Worm (Caenorhabditis elegans) whole organism, L4 larva: ENCODE results near the gene mog-5.
A peak's percentile ranks its signal among the peaks of the same experiment; 100 is the strongest.

Experiments
- Y5F2A.4 ChIP-seq: fragments of 200-800 bp; sonication (Bioruptor generic); optimal IDR thresholded peaks from 2 replicates; lab custom pipeline; 2018; ENCODE audit warnings: mild to moderate bottlenecking, missing genetic modification characterization, missing compliant biosample characterization
- aha-1 ChIP-seq: fragments of 150-350 bp; peaks from one replicate; lab custom pipeline; 2014; ENCODE audit warnings: missing biosample characterization, missing genetic modification characterization
- daf-12 ChIP-seq: fragments of 150-350 bp; optimal IDR thresholded peaks from 2 replicates; lab custom pipeline; 2014; ENCODE audit warnings: missing biosample characterization, missing genetic modification reagents, missing genetic modification characterization
- dpl-1 ChIP-seq: fragments of 150-350 bp; optimal IDR thresholded peaks from 2 replicates; lab custom pipeline; 2014; ENCODE audit warnings: missing biosample characterization, missing genetic modification reagents, missing genetic modification characterization
- madf-5 ChIP-seq, 2 experiments: fragments of 200-800 bp; sonication (Bioruptor generic); IDR thresholded peaks; 2 replicates each; pipeline ENCODE4 v1.3.6; 2022; ENCODE audit warnings: missing compliant biosample characterization in 2 of 2, missing genetic modification characterization in 2 of 2
- mdl-1 ChIP-seq, 2 experiments: fragments of 150-350 bp in 1 of 2; sonication (generic microtip) in 1 of 2; optimal IDR thresholded peaks; 2 replicates each; lab custom pipeline; 2014 to 2017; ENCODE audit warnings: missing biosample characterization in 2 of 2, missing genetic modification characterization in 2 of 2
- mep-1 ChIP-seq: fragments of 150-350 bp; sonication (generic microtip); optimal IDR thresholded peaks from 3 replicates; lab custom pipeline; 2014; ENCODE audit warnings: missing biosample characterization, missing genetic modification characterization
- nhr-237 ChIP-seq: sonication (generic microtip); optimal IDR thresholded peaks from 2 replicates; lab custom pipeline; 2017; ENCODE audit warnings: missing biosample characterization, missing genetic modification characterization
- nhr-28 ChIP-seq: fragments of 150-350 bp; optimal IDR thresholded peaks from 2 replicates; lab custom pipeline; 2014; ENCODE audit warnings: missing biosample characterization, missing genetic modification characterization
- nhr-48 ChIP-seq: sonication (generic microtip); optimal IDR thresholded peaks from 2 replicates; lab custom pipeline; 2016; ENCODE audit warnings: mild to moderate bottlenecking, missing genetic modification characterization, missing compliant biosample characterization
- sdz-12 ChIP-seq: fragments of 200-800 bp; sonication (Bioruptor generic); optimal IDR thresholded peaks from 2 replicates; lab custom pipeline; 2018; ENCODE audit warnings: mild to moderate bottlenecking, missing genetic modification characterization, missing compliant biosample characterization
- tra-1 ChIP-seq: fragments of 200-800 bp; sonication (Bioruptor generic); IDR thresholded peaks from 2 replicates; pipeline ENCODE4 v1.3.6; 2022; ENCODE audit warnings: missing genetic modification reagents, missing genetic modification characterization, missing compliant biosample characterization
- unc-62 ChIP-seq, 3 experiments: fragments of 150-350 bp in 1 of 3; sonication (generic microtip); optimal IDR thresholded peaks in 2 of 3; peaks in 1 of 3; 1 replicate in 1 of 3; 2 replicates in 2 of 3; lab custom pipeline; 2014 to 2017; ENCODE audit warnings: missing biosample characterization in 3 of 3, missing genetic modification characterization in 3 of 3, missing genetic modification reagents in 3 of 3, missing genotype in 1 of 3

mog-5 gene

DNA sequence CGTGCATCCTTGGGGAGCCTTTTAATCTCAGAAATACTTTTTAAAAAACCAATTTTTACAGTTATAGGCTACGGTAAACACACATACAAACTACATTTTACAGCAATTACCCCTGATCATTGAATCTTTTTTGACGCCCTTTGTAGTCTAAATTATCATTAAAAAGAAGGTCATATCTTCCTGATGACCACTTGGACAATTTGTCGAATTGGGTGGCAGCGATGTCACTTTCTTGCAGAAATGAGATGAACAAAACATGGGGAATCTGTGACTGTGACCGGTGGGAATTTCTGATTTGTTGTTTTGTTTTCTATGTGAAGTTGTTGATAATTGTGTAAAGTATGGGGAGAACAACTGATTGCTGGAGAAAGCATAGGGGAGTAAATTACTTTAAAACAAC lies 50.3 kb downstream of the mog-5 start:
- TF ChIP-seq unc-62 (GFP tag; optimal IDR thresholded peaks at IDR 0.05 in 1 of 2; lab: Kevin White, UChicago): peak in 1 of 2 experiments; percentile 82
- no peak for TF ChIP-seq unc-62 (tag; optimal IDR thresholded peaks at IDR 0.05; lab: Kevin White, UChicago)
- peak; percentile 79 for TF ChIP-seq nhr-28 (tag; lab: Kevin White, UChicago)
- TF ChIP-seq sdz-12: no peak
- TF ChIP-seq, all 104 proteins: peak for 2

DNA sequence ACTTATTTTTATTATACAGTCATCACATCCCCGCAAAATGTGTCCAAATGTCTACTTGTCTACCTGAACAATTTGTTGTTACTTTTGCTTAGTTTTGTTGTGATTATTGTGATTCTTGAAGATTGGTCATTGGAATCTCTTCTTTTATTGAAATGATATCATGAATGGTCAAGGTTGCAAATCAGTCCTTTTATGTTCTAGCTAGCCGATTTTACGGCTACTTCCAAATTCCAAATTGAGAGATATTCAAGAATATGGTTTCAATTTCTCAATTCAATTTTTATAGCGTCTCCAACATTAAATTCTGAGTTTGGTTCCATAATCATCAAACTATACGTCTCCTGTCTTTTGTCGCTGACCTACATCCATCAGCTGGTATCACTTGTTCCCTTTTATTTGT lies 51.9 kb downstream of the mog-5 start:
- TF ChIP-seq madf-5 (GFP tag; IDR thresholded peaks at IDR 0.05; lab: Robert Waterston, UW) (no peak), Y5F2A.4 (GFP tag; lab: Kevin White, UChicago) (no peak), nhr-237 (tag; lab: Kevin White, UChicago) (no peak), daf-12 (no peak), mep-1 (tag; lab: Kevin White, UChicago) (no peak), dpl-1 (GFP tag; lab: Kevin White, UChicago) (no peak), tra-1 (GFP tag; lab: Robert Waterston, UW) (no peak), aha-1 (tag; lab: Kevin White, UChicago) (peak; percentile 82), mdl-1 (tag; optimal IDR thresholded peaks at IDR 0.05; lab: Kevin White, UChicago) (no peak)

DNA sequence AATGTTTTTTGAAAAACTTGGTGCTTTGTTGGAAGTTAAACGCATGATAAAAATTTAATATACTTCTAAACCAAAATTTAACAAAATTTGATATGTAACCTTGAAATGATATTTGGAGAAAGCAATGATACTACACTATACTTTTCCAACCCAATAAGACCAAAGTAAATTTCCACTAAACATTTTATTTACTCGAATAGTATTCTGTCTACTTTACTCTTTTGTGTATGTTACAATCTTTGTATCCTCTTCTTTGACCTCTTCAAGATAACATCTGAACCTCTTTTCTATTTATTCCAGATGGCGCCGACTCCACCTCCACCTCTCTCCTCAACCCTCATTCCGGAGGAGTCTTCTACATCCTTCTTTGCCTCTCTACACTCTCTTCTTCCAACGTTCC lies 54.2 kb downstream of the mog-5 start, which contains the start of gene dhs-5:
Gene dhs-5 (plus strand): TSS at position 301 of the 400 bp plus-strand sequence.
- no peak for TF ChIP-seq nhr-48 (tag; lab: Kevin White, UChicago)
- TF ChIP-seq, all 104 proteins: peak for 0
